Worm (Caenorhabditis elegans) whole organism, young adult: ENCODE data around the gene C56G3.2.
A peak's percentile ranks its signal among the peaks of the same experiment; 100 is the strongest.

ENCODE experiments used
- B0035.1 ChIP-seq: sonication (generic microtip); optimal IDR thresholded peaks from 2 replicates; lab custom pipeline; 2016; ENCODE audit warnings: missing genetic modification characterization, mild to moderate bottlenecking, missing compliant biosample characterization, missing genotype, missing genetic modification reagents
- B0336.3 ChIP-seq: fragments of 200-800 bp; sonication (Bioruptor generic); IDR thresholded peaks from 2 replicates; pipeline ENCODE4 v1.3.6; 2022; ENCODE audit warnings: missing genetic modification characterization, missing compliant biosample characterization
- D2030.7 ChIP-seq: fragments of 200-800 bp; sonication (Bioruptor generic); IDR thresholded peaks from 2 replicates; pipeline ENCODE4 v1.3.6; 2022; ENCODE audit warnings: missing genetic modification reagents, missing genetic modification characterization, missing compliant biosample characterization
- F23B12.7 ChIP-seq: sonication (generic microtip); optimal IDR thresholded peaks from 2 replicates; lab custom pipeline; 2017; ENCODE audit warnings: missing genetic modification characterization, mild to moderate bottlenecking, missing compliant biosample characterization, antibody characterized with exemption, moderate library complexity; ENCODE audit not compliant: insufficient read depth
- F37B4.10 ChIP-seq: fragments of 200-800 bp; sonication (Bioruptor generic); IDR thresholded peaks from 2 replicates; pipeline ENCODE4 v1.3.6; 2022; ENCODE audit warnings: missing genetic modification characterization, missing compliant biosample characterization
- F39B2.1 ChIP-seq: fragments of 200-800 bp; sonication (Bioruptor generic); IDR thresholded peaks from 2 replicates; pipeline ENCODE4 v1.3.6; 2022; ENCODE audit warnings: missing genetic modification reagents, missing genetic modification characterization, missing compliant biosample characterization
- F49E8.2 ChIP-seq: sonication (generic microtip); optimal IDR thresholded peaks from 3 replicates; lab custom pipeline; 2017; ENCODE audit warnings: missing genetic modification characterization, mild to moderate bottlenecking, missing compliant biosample characterization, antibody characterized with exemption, moderate library complexity; ENCODE audit not compliant: insufficient read depth
- F55B11.4 ChIP-seq: sonication (generic microtip); optimal IDR thresholded peaks from 2 replicates; lab custom pipeline; 2016; ENCODE audit warnings: missing compliant biosample characterization, missing genetic modification characterization, borderline replicate concordance; ENCODE audit not compliant: insufficient read depth
- K11D2.4 ChIP-seq: fragments of 200-800 bp; sonication (Bioruptor generic); IDR thresholded peaks from 2 replicates; pipeline ENCODE4 v1.3.6; 2022; ENCODE audit warnings: missing genetic modification reagents, missing genetic modification characterization, missing compliant biosample characterization
- K12H6.12 ChIP-seq: fragments of 200-800 bp; sonication (Bioruptor generic); optimal IDR thresholded peaks from 2 replicates; lab custom pipeline; 2018; ENCODE audit warnings: mild to moderate bottlenecking, missing genetic modification characterization, missing compliant biosample characterization
- T26A5.8 ChIP-seq: sonication (generic microtip); optimal IDR thresholded peaks from 2 replicates; lab custom pipeline; 2016; ENCODE audit warnings: missing genetic modification characterization, missing compliant biosample characterization
- Y53G8AR.9 ChIP-seq: fragments of 200-800 bp; sonication (Bioruptor generic); conservative IDR thresholded peaks from 2 replicates; pipeline ENCODE4 v1.3.6; 2022; ENCODE audit warnings: missing genetic modification reagents, missing genetic modification characterization, missing compliant biosample characterization
- Y79H2A.3 ChIP-seq: fragments of 200-800 bp; sonication (Bioruptor generic); conservative IDR thresholded peaks from 2 replicates; pipeline ENCODE4 v1.3.6; 2022; ENCODE audit warnings: missing genetic modification reagents, missing genetic modification characterization, missing compliant biosample characterization
- ama-1 ChIP-seq, 3 experiments: fragments of 150-350 bp in 1 of 3; sonication (generic microtip) in 2 of 3; optimal IDR thresholded peaks; 2 replicates each; lab custom pipeline; 2014 to 2018; ENCODE audit warnings: missing biosample characterization in 2 of 3, missing genetic modification characterization in 2 of 3, missing genetic modification reagents in 2 of 3
- attf-6 ChIP-seq: fragments of 200-800 bp; sonication (Bioruptor generic); IDR thresholded peaks from 2 replicates; pipeline ENCODE4 v1.3.6; 2022; ENCODE audit warnings: missing genetic modification reagents, missing genetic modification characterization, missing compliant biosample characterization
- ceh-100 ChIP-seq: fragments of 200-800 bp; sonication (Bioruptor generic); IDR thresholded peaks from 2 replicates; pipeline ENCODE4 v1.3.6; 2022; ENCODE audit warnings: missing genetic modification reagents, missing genetic modification characterization, missing compliant biosample characterization
- ceh-40 ChIP-seq: fragments of 200-800 bp; sonication (Bioruptor generic); IDR thresholded peaks from 2 replicates; pipeline ENCODE4 v1.3.6; 2022; ENCODE audit warnings: missing genetic modification characterization, missing compliant biosample characterization
- die-1 ChIP-seq: sonication (generic microtip); optimal IDR thresholded peaks from 2 replicates; lab custom pipeline; 2016; ENCODE audit warnings: missing genotype, mild to moderate bottlenecking, missing genetic modification characterization, missing compliant biosample characterization
- efl-1 ChIP-seq: fragments of 150-350 bp; optimal IDR thresholded peaks from 2 replicates; lab custom pipeline; 2014; ENCODE audit warnings: missing biosample characterization, missing genetic modification reagents, missing genetic modification characterization
- egl-18 ChIP-seq: fragments of 200-800 bp; sonication (Bioruptor generic); IDR thresholded peaks from 2 replicates; pipeline ENCODE4 v1.3.6; 2022; ENCODE audit warnings: missing genetic modification reagents, missing genetic modification characterization, missing compliant biosample characterization
- egl-44 ChIP-seq: fragments of 200-800 bp; sonication (Bioruptor generic); IDR thresholded peaks from 2 replicates; pipeline ENCODE4 v1.3.6; 2022; ENCODE audit warnings: missing genetic modification reagents, missing genetic modification characterization, missing compliant biosample characterization
- ekl-4 ChIP-seq: fragments of 200-800 bp; sonication (Bioruptor generic); IDR thresholded peaks from 2 replicates; pipeline ENCODE4 v1.3.6; 2022; ENCODE audit warnings: missing genetic modification reagents, missing genetic modification characterization, missing compliant biosample characterization
- gei-17 ChIP-seq: fragments of 200-800 bp; sonication (Bioruptor generic); optimal IDR thresholded peaks from 2 replicates; lab custom pipeline; 2018; ENCODE audit warnings: mild to moderate bottlenecking, missing genetic modification characterization, missing compliant biosample characterization
- hlh-12 ChIP-seq: sonication (generic microtip); optimal IDR thresholded peaks from 2 replicates; lab custom pipeline; 2016; ENCODE audit warnings: missing genetic modification characterization, missing compliant biosample characterization
- hlh-26 ChIP-seq: fragments of 200-800 bp; sonication (Bioruptor generic); conservative IDR thresholded peaks from 2 replicates; pipeline ENCODE4 v1.3.6; 2022; ENCODE audit warnings: missing genetic modification reagents, missing genetic modification characterization, missing compliant biosample characterization
- hrde-1 ChIP-seq: sonication (generic microtip); optimal IDR thresholded peaks from 2 replicates; lab custom pipeline; 2016; ENCODE audit warnings: missing genetic modification characterization, mild to moderate bottlenecking, missing compliant biosample characterization, moderate library complexity, missing genotype, missing genetic modification reagents, borderline replicate concordance
- let-607 ChIP-seq, 2 experiments: fragments of 200-800 bp in 1 of 2; sonication (Bioruptor generic) in 1 of 2; sonication (generic microtip) in 1 of 2; optimal IDR thresholded peaks; 2 replicates each; lab custom pipeline; 2016 to 2018; ENCODE audit warnings: mild to moderate bottlenecking in 2 of 2, missing compliant biosample characterization in 2 of 2, missing genetic modification characterization in 2 of 2, moderate library complexity in 2 of 2, missing genotype in 1 of 2
- lin-26 ChIP-seq: fragments of 200-800 bp; sonication (Bioruptor generic); IDR thresholded peaks from 2 replicates; pipeline ENCODE4 v1.3.6; 2022; ENCODE audit warnings: missing genetic modification reagents, missing genetic modification characterization, missing compliant biosample characterization
- lin-35 ChIP-seq, 3 experiments: fragments of 150-350 bp in 2 of 3; sonication (generic microtip) in 1 of 3; optimal IDR thresholded peaks; 2 replicates each; lab custom pipeline; 2014 to 2018; ENCODE audit warnings: missing biosample characterization in 3 of 3, missing genetic modification characterization in 3 of 3, missing genetic modification reagents in 3 of 3
- lin-54 ChIP-seq: fragments of 200-800 bp; sonication (Bioruptor generic); optimal IDR thresholded peaks from 2 replicates; lab custom pipeline; 2018; ENCODE audit warnings: mild to moderate bottlenecking, missing genetic modification characterization, missing compliant biosample characterization
- lsl-1 ChIP-seq: fragments of 200-800 bp; sonication (Bioruptor generic); optimal IDR thresholded peaks from 2 replicates; lab custom pipeline; 2018; ENCODE audit warnings: mild to moderate bottlenecking, missing genetic modification characterization, moderate library complexity, missing compliant biosample characterization
- mcd-1 ChIP-seq: fragments of 200-800 bp; sonication (Bioruptor generic); IDR thresholded peaks from 2 replicates; pipeline ENCODE4 v1.3.6; 2022; ENCODE audit warnings: missing genetic modification reagents, missing genetic modification characterization, missing compliant biosample characterization
- nfya-2 ChIP-seq: fragments of 200-800 bp; sonication (Bioruptor generic); IDR thresholded peaks from 2 replicates; pipeline ENCODE4 v1.3.6; 2022; ENCODE audit warnings: missing genetic modification reagents, missing genetic modification characterization, missing compliant biosample characterization
- nhr-120 ChIP-seq: fragments of 200-800 bp; sonication (Bioruptor generic); IDR thresholded peaks from 2 replicates; pipeline ENCODE4 v1.3.6; 2022; ENCODE audit warnings: missing genetic modification characterization, missing compliant biosample characterization
- nhr-90 ChIP-seq: sonication (generic microtip); optimal IDR thresholded peaks from 2 replicates; lab custom pipeline; 2016; ENCODE audit warnings: missing genotype, mild to moderate bottlenecking, missing genetic modification characterization, missing compliant biosample characterization
- pbrm-1 ChIP-seq: fragments of 200-800 bp; sonication (Bioruptor generic); IDR thresholded peaks from 2 replicates; pipeline ENCODE4 v1.3.6; 2022; ENCODE audit warnings: missing genetic modification reagents, missing genetic modification characterization, missing compliant biosample characterization
- rpc-1 ChIP-seq, 2 experiments: fragments of 150-350 bp in 1 of 2; sonication (generic microtip) in 1 of 2; optimal IDR thresholded peaks; 2 replicates each; lab custom pipeline; 2014 to 2018; ENCODE audit warnings: missing biosample characterization in 1 of 2, missing genetic modification characterization in 1 of 2, missing genetic modification reagents in 1 of 2, missing genotype in 1 of 2
- sdz-38 ChIP-seq: sonication (generic microtip); optimal IDR thresholded peaks from 2 replicates; lab custom pipeline; 2016; ENCODE audit warnings: missing genotype, missing genetic modification characterization, missing compliant biosample characterization
- snpc-3.4 ChIP-seq: sonication (generic microtip); optimal IDR thresholded peaks from 2 replicates; lab custom pipeline; 2017; ENCODE audit warnings: missing genetic modification characterization, mild to moderate bottlenecking, missing compliant biosample characterization, antibody characterized with exemption, moderate library complexity, missing genotype, missing genetic modification reagents
- somi-1 ChIP-seq: fragments of 200-800 bp; sonication (Bioruptor generic); optimal IDR thresholded peaks from 2 replicates; lab custom pipeline; 2018; ENCODE audit warnings: mild to moderate bottlenecking, missing genetic modification characterization, missing compliant biosample characterization
- tbp1 ChIP-seq: fragments of 200-800 bp; sonication (Bioruptor generic); optimal IDR thresholded peaks from 2 replicates; lab custom pipeline; 2018; ENCODE audit warnings: mild to moderate bottlenecking, missing genetic modification characterization, missing compliant biosample characterization
- tbx-9 ChIP-seq: sonication (generic microtip); optimal IDR thresholded peaks from 2 replicates; lab custom pipeline; 2016; ENCODE audit warnings: borderline replicate concordance, missing genetic modification characterization, inconsistent platforms, missing compliant biosample characterization
- unc-62 ChIP-seq: fragments of 150-350 bp; optimal IDR thresholded peaks from 2 replicates; lab custom pipeline; 2014; ENCODE audit warnings: missing biosample characterization, missing genetic modification reagents, missing genetic modification characterization
- zim-3 ChIP-seq: sonication (generic microtip); optimal IDR thresholded peaks from 2 replicates; lab custom pipeline; 2017; ENCODE audit warnings: mild to moderate bottlenecking, missing genetic modification characterization, moderate library complexity, missing compliant biosample characterization
- ztf-22 ChIP-seq: fragments of 200-800 bp; sonication (Bioruptor generic); optimal IDR thresholded peaks from 2 replicates; lab custom pipeline; 2018; ENCODE audit warnings: mild to moderate bottlenecking, missing genetic modification characterization, moderate library complexity, missing compliant biosample characterization
- ztf-28 ChIP-seq: fragments of 200-800 bp; sonication (Bioruptor generic); IDR thresholded peaks from 2 replicates; pipeline ENCODE4 v1.3.6; 2022; ENCODE audit warnings: missing genetic modification reagents, missing genetic modification characterization, missing compliant biosample characterization
- ztf-3 ChIP-seq: fragments of 200-800 bp; sonication (Bioruptor generic); optimal IDR thresholded peaks from 2 replicates; lab custom pipeline; 2018; ENCODE audit warnings: mild to moderate bottlenecking, missing genetic modification characterization, missing compliant biosample characterization

Gene C56G3.2

ce11 chrX:7323604-7324003 is 41.8 kb upstream of the C56G3.2 start (continued):
- TF ChIP-seq unc-62 (GFP tag; lab: Kevin White, UChicago) (no peak), ztf-22 (peak; percentile 21), B0035.1 (tag; lab: Kevin White, UChicago) (peak; percentile 29), ama-1 (optimal IDR thresholded peaks at IDR 0.05; lab: Kevin White, UChicago) (no peak), ama-1 (GFP tag; optimal IDR thresholded peaks at IDR 0.05; lab: Kevin White, UChicago) (peak in 1 of 2 experiments; percentile 25), rpc-1 (optimal IDR thresholded peaks at IDR 0.05; lab: Kevin White, UChicago) (peak; percentile 87), rpc-1 (tag; optimal IDR thresholded peaks at IDR 0.05; lab: Kevin White, UChicago) (peak; percentile 88), F39B2.1 (GFP tag; lab: Robert Waterston, UW) (no peak), ceh-40 (GFP tag; lab: Robert Waterston, UW) (peak; percentile 88), pbrm-1 (GFP tag; lab: Robert Waterston, UW) (peak; percentile 78), ceh-100 (GFP tag; lab: Robert Waterston, UW) (no peak), sdz-38 (tag; lab: Kevin White, UChicago) (no peak), nfya-2 (no peak), ztf-28 (GFP tag; lab: Robert Waterston, UW) (no peak), F55B11.4 (tag; lab: Kevin White, UChicago) (no peak), K12H6.12 (tag; lab: Kevin White, UChicago) (peak; percentile 0), nhr-120 (GFP tag; lab: Robert Waterston, UW) (no peak), attf-6 (GFP tag; lab: Robert Waterston, UW) (0 out of 2 replicates have a peak, but pooled peaks have one; percentile 47), B0336.3 (GFP tag; lab: Robert Waterston, UW) (0 out of 2 replicates have a peak, but pooled peaks have one; percentile 20), hlh-12 (tag; lab: Kevin White, UChicago) (no peak), lsl-1 (GFP tag; lab: Kevin White, UChicago) (no peak), F49E8.2 (peak; percentile 14), tbp1 (peak; percentile 93), Y79H2A.3 (GFP tag; lab: Robert Waterston, UW) (no peak), die-1 (tag; lab: Kevin White, UChicago) (peak; percentile 82), egl-18 (GFP tag; lab: Robert Waterston, UW) (no peak), ekl-4 (GFP tag; lab: Robert Waterston, UW) (peak; percentile 37; the same call in 1 of the 2 replicates), lin-54 (GFP tag; lab: Kevin White, UChicago) (no peak), tbx-9 (tag; lab: Kevin White, UChicago) (no peak), hrde-1 (tag; lab: Kevin White, UChicago) (peak; percentile 44), F37B4.10 (GFP tag; lab: Robert Waterston, UW) (no peak), let-607 (tag; optimal IDR thresholded peaks at IDR 0.05; lab: Kevin White, UChicago) (peak in 1 of 2 experiments; percentile 8), Y53G8AR.9 (GFP tag; lab: Robert Waterston, UW) (no peak), egl-44 (GFP tag; lab: Robert Waterston, UW) (peak; percentile 75), nhr-90 (tag; lab: Kevin White, UChicago) (peak; percentile 81), D2030.7 (GFP tag; lab: Robert Waterston, UW) (no peak; the same call in 1 of the 2 replicates), gei-17 (GFP tag; lab: Kevin White, UChicago) (no peak), T26A5.8 (tag; lab: Kevin White, UChicago) (no peak), hlh-26 (GFP tag; lab: Robert Waterston, UW) (no peak), lin-35 (GFP tag; optimal IDR thresholded peaks at IDR 0.05; lab: Kevin White, UChicago) (peak in 1 of 3 experiments; percentile 2), efl-1 (no peak), snpc-3.4 (peak; percentile 83), mcd-1 (no peak), ztf-3 (no peak), lin-26 (GFP tag; lab: Robert Waterston, UW) (peak; percentile 88), K11D2.4 (GFP tag; lab: Robert Waterston, UW) (no peak), zim-3 (tag; lab: Kevin White, UChicago) (peak; percentile 6), somi-1 (peak; percentile 14), F23B12.7 (tag; lab: Kevin White, UChicago) (peak; percentile 46)
